Worm (Caenorhabditis elegans): ENCODE measurements around the gene cyb-3.

- TF ChIP-seq fos-1 (tag; optimal IDR thresholded peaks at IDR 0.05) (no peak), lin-39 (tag; optimal IDR thresholded peaks at IDR 0.05) (no peak), lin-15B (tag; optimal IDR thresholded peaks at IDR 0.05) (no peak), ZK546.5 (tag; optimal IDR thresholded peaks at IDR 0.05) (no peak), snpc-4 (tag; optimal IDR thresholded peaks at IDR 0.05) (no peak), nhr-6 (tag; optimal IDR thresholded peaks at IDR 0.05) (no peak)
Measured at ce11 chrV:15432457-15432856, 37.0 kb downstream of the cyb-3 start, which contains the start of gene T26H5.8.
